Worm (Caenorhabditis elegans) whole organism, L4 larva: ENCODE measurements around the gene R13D11.4.

Source experiments
- aly-2 ChIP-seq: sonication (generic microtip); optimal IDR thresholded peaks from 2 replicates; lab custom pipeline; 2018; ENCODE audit warnings: missing biosample characterization, missing genetic modification characterization
- ama-1 ChIP-seq: fragments of 150-350 bp; optimal IDR thresholded peaks from 2 replicates; lab custom pipeline; 2014; ENCODE audit warnings: inconsistent platforms, mixed read lengths
- daf-12 ChIP-seq: fragments of 150-350 bp; optimal IDR thresholded peaks from 2 replicates; lab custom pipeline; 2014; ENCODE audit warnings: missing biosample characterization, missing genetic modification reagents, missing genetic modification characterization
- fkh-10 ChIP-seq: fragments of 150-350 bp; optimal IDR thresholded peaks from 2 replicates; lab custom pipeline; 2014; ENCODE audit warnings: missing biosample characterization, missing genetic modification reagents, missing genetic modification characterization
- madf-5 ChIP-seq, 2 experiments: fragments of 200-800 bp; sonication (Bioruptor generic); IDR thresholded peaks; 2 replicates each; pipeline ENCODE4 v1.3.6; 2022; ENCODE audit warnings: missing compliant biosample characterization in 2 of 2, missing genetic modification characterization in 2 of 2
- nhr-76 ChIP-seq: fragments of 150-350 bp; optimal IDR thresholded peaks from 2 replicates; lab custom pipeline; 2014; ENCODE audit warnings: missing biosample characterization, missing genetic modification characterization
- pha-4 ChIP-seq, 2 experiments: fragments of 150-350 bp in 1 of 2; fragments of 200-800 bp in 1 of 2; sonication (Bioruptor generic) in 1 of 2; IDR thresholded peaks in 1 of 2; optimal IDR thresholded peaks in 1 of 2; 2 replicates each; pipeline versions ENCODE4 v1.3.6 to Lab custom; 2014 to 2022; ENCODE audit warnings: missing genetic modification characterization in 2 of 2, missing genetic modification reagents in 2 of 2, missing biosample characterization in 1 of 2, missing compliant biosample characterization in 1 of 2
- php-3 ChIP-seq: fragments of 200-800 bp; sonication (Bioruptor generic); IDR thresholded peaks from 2 replicates; pipeline ENCODE4 v1.3.6; 2022; ENCODE audit warnings: missing genetic modification reagents, missing genetic modification characterization, missing compliant biosample characterization
- pqm-1 ChIP-seq: sonication (generic microtip); optimal IDR thresholded peaks from 2 replicates; lab custom pipeline; 2017; ENCODE audit warnings: missing biosample characterization, missing genetic modification characterization
- snpc-4 ChIP-seq: fragments of 150-350 bp; optimal IDR thresholded peaks from 2 replicates; lab custom pipeline; 2014; ENCODE audit warnings: missing biosample characterization, missing genetic modification characterization

DNA sequence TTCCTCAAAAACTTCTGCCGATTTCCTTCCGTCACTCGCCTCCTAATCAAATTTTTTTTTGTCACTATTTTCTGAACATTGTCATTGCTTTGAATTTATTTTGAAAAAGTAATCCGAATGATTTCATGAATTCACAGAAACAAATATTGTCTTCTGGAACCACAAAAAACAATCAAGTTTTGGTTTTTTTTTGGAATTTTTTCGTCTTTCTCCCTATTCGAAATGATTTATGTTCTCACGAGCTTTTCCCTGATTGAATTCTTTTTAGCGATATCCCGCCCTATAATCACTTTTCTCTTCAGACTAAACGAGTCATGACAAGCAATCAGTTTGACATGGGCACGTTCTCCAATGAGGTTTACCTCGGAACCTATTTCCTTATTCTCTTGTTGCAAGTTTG, 22.8 kb downstream of the R13D11.4 start, which contains the start of gene F41H8.1:
- TF ChIP-seq aly-2 (no peak), madf-5 (GFP tag; IDR thresholded peaks at IDR 0.05; lab: Robert Waterston, UW) (no peak), snpc-4 (no peak), pqm-1 (tag; lab: Kevin White, UChicago) (no peak), ama-1 (no peak), daf-12 (no peak), nhr-76 (tag; lab: Kevin White, UChicago) (no peak), pha-4 (GFP tag; IDR thresholded peaks at IDR 0.05; lab: Robert Waterston, UW) (no peak), pha-4 (tag; optimal IDR thresholded peaks at IDR 0.05; lab: Kevin White, UChicago) (no peak), fkh-10 (GFP tag; lab: Kevin White, UChicago) (no peak), php-3 (no peak)
